Fruit fly (Drosophila melanogaster): Measurements from ENCODE around the gene ttk.

dm6 chr3R:31718168-31718565 lies 4.5 kb downstream of the ttk start:
- no peak for TF ChIP-seq CG8478 (optimal IDR thresholded peaks at IDR 0.05)
- TF ChIP-seq CTCF (optimal IDR thresholded peaks at IDR 0.05) = no peak

Measured in S2 (cell line).